Worm (Caenorhabditis elegans) whole organism, young adult: ENCODE results near the gene C04G6.13.

Experiments used
- B0019.2 ChIP-seq: fragments of 200-800 bp; sonication (Bioruptor generic); conservative IDR thresholded peaks from 2 replicates; pipeline ENCODE4 v1.3.6; 2022; ENCODE audit warnings: missing genetic modification reagents, missing genetic modification characterization, missing compliant biosample characterization
- B0261.1 ChIP-seq: sonication (generic microtip); optimal IDR thresholded peaks from 2 replicates; lab custom pipeline; 2016; ENCODE audit warnings: mild to moderate bottlenecking, missing genetic modification characterization, moderate library complexity, missing compliant biosample characterization
- B0336.3 ChIP-seq: fragments of 200-800 bp; sonication (Bioruptor generic); IDR thresholded peaks from 2 replicates; pipeline ENCODE4 v1.3.6; 2022; ENCODE audit warnings: missing genetic modification characterization, missing compliant biosample characterization
- C06A6.2 ChIP-seq: fragments of 200-800 bp; sonication (Bioruptor generic); conservative IDR thresholded peaks from 2 replicates; pipeline ENCODE4 v1.3.6; 2022; ENCODE audit warnings: missing genetic modification characterization, missing compliant biosample characterization
- F33H1.4 ChIP-seq: fragments of 200-800 bp; sonication (Bioruptor generic); IDR thresholded peaks from 2 replicates; pipeline ENCODE4 v1.3.6; 2022; ENCODE audit warnings: missing genetic modification reagents, missing genetic modification characterization, missing compliant biosample characterization
- F39B2.1 ChIP-seq: fragments of 200-800 bp; sonication (Bioruptor generic); IDR thresholded peaks from 2 replicates; pipeline ENCODE4 v1.3.6; 2022; ENCODE audit warnings: missing genetic modification reagents, missing genetic modification characterization, missing compliant biosample characterization
- F52B5.7 ChIP-seq: sonication (generic microtip); optimal IDR thresholded peaks from 2 replicates; lab custom pipeline; 2016; ENCODE audit warnings: mild to moderate bottlenecking, missing genetic modification characterization, missing compliant biosample characterization
- F57A8.1 ChIP-seq: fragments of 200-800 bp; sonication (Bioruptor generic); optimal IDR thresholded peaks from 2 replicates; lab custom pipeline; 2018; ENCODE audit warnings: mild to moderate bottlenecking, missing genetic modification characterization, moderate library complexity, missing compliant biosample characterization
- K11D2.4 ChIP-seq: fragments of 200-800 bp; sonication (Bioruptor generic); IDR thresholded peaks from 2 replicates; pipeline ENCODE4 v1.3.6; 2022; ENCODE audit warnings: missing genetic modification reagents, missing genetic modification characterization, missing compliant biosample characterization
- K12H6.12 ChIP-seq: fragments of 200-800 bp; sonication (Bioruptor generic); optimal IDR thresholded peaks from 2 replicates; lab custom pipeline; 2018; ENCODE audit warnings: mild to moderate bottlenecking, missing genetic modification characterization, missing compliant biosample characterization
- T07F8.4 ChIP-seq: sonication (generic microtip); optimal IDR thresholded peaks from 2 replicates; lab custom pipeline; 2016; ENCODE audit warnings: mild to moderate bottlenecking, missing genetic modification characterization, moderate library complexity, missing compliant biosample characterization
- T26A5.8 ChIP-seq: sonication (generic microtip); optimal IDR thresholded peaks from 2 replicates; lab custom pipeline; 2016; ENCODE audit warnings: missing genetic modification characterization, missing compliant biosample characterization
- Y53F4B.3 ChIP-seq: fragments of 200-800 bp; sonication (Bioruptor generic); IDR thresholded peaks from 2 replicates; pipeline ENCODE4 v1.3.6; 2022; ENCODE audit warnings: missing genetic modification reagents, missing genetic modification characterization, missing compliant biosample characterization
- ZK185.1 ChIP-seq: sonication (generic microtip); optimal IDR thresholded peaks from 2 replicates; lab custom pipeline; 2016; ENCODE audit warnings: mild to moderate bottlenecking, missing genetic modification characterization, missing compliant biosample characterization; ENCODE audit not compliant: poor library complexity, severe bottlenecking
- akir-1 ChIP-seq: fragments of 200-800 bp; sonication (Bioruptor generic); optimal IDR thresholded peaks from 2 replicates; lab custom pipeline; 2018; ENCODE audit warnings: mild to moderate bottlenecking, missing genetic modification characterization, moderate library complexity, missing compliant biosample characterization
- aptf-2 ChIP-seq: fragments of 200-800 bp; sonication (Bioruptor generic); conservative IDR thresholded peaks from 2 replicates; pipeline ENCODE4 v1.3.6; 2022; ENCODE audit warnings: missing genetic modification reagents, missing genetic modification characterization, missing compliant biosample characterization
- attf-3 ChIP-seq: fragments of 200-800 bp; sonication (Bioruptor generic); conservative IDR thresholded peaks from 2 replicates; pipeline ENCODE4 v1.3.6; 2022; ENCODE audit warnings: missing genetic modification reagents, missing genetic modification characterization, missing compliant biosample characterization
- attf-6 ChIP-seq: fragments of 200-800 bp; sonication (Bioruptor generic); IDR thresholded peaks from 2 replicates; pipeline ENCODE4 v1.3.6; 2022; ENCODE audit warnings: missing genetic modification reagents, missing genetic modification characterization, missing compliant biosample characterization
- bed-2 ChIP-seq: fragments of 200-800 bp; sonication (Bioruptor generic); IDR thresholded peaks from 2 replicates; pipeline ENCODE4 v1.3.6; 2022; ENCODE audit warnings: missing genetic modification reagents, missing genetic modification characterization, missing compliant biosample characterization
- cebp-2 ChIP-seq: fragments of 200-800 bp; sonication (Bioruptor generic); IDR thresholded peaks from 2 replicates; pipeline ENCODE4 v1.3.6; 2022; ENCODE audit warnings: missing genetic modification characterization, missing compliant biosample characterization
- ceh-27 ChIP-seq: fragments of 200-800 bp; sonication (Bioruptor generic); optimal IDR thresholded peaks from 2 replicates; lab custom pipeline; 2018; ENCODE audit warnings: mild to moderate bottlenecking, missing genetic modification characterization, moderate library complexity, missing compliant biosample characterization
- ceh-58 ChIP-seq: fragments of 200-800 bp; sonication (Bioruptor generic); IDR thresholded peaks from 2 replicates; pipeline ENCODE4 v1.3.6; 2022; ENCODE audit warnings: missing genetic modification characterization, missing compliant biosample characterization
- egl-18 ChIP-seq: fragments of 200-800 bp; sonication (Bioruptor generic); IDR thresholded peaks from 2 replicates; pipeline ENCODE4 v1.3.6; 2022; ENCODE audit warnings: missing genetic modification reagents, missing genetic modification characterization, missing compliant biosample characterization
- ets-4 ChIP-seq: fragments of 200-800 bp; sonication (Bioruptor generic); optimal IDR thresholded peaks from 2 replicates; lab custom pipeline; 2018; ENCODE audit warnings: mild to moderate bottlenecking, missing genetic modification characterization, missing compliant biosample characterization
- gei-17 ChIP-seq: fragments of 200-800 bp; sonication (Bioruptor generic); optimal IDR thresholded peaks from 2 replicates; lab custom pipeline; 2018; ENCODE audit warnings: mild to moderate bottlenecking, missing genetic modification characterization, missing compliant biosample characterization
- him-1 ChIP-seq: sonication (generic microtip); optimal IDR thresholded peaks from 2 replicates; lab custom pipeline; 2016; ENCODE audit warnings: missing genotype, missing genetic modification reagents, missing genetic modification characterization, missing compliant biosample characterization
- hlh-12 ChIP-seq: sonication (generic microtip); optimal IDR thresholded peaks from 2 replicates; lab custom pipeline; 2016; ENCODE audit warnings: missing genetic modification characterization, missing compliant biosample characterization
- hlh-26 ChIP-seq: fragments of 200-800 bp; sonication (Bioruptor generic); conservative IDR thresholded peaks from 2 replicates; pipeline ENCODE4 v1.3.6; 2022; ENCODE audit warnings: missing genetic modification reagents, missing genetic modification characterization, missing compliant biosample characterization
- hsf-1 ChIP-seq: fragments of 200-800 bp; sonication (Bioruptor generic); IDR thresholded peaks from 2 replicates; pipeline ENCODE4 v1.3.6; 2022; ENCODE audit warnings: missing genetic modification reagents, missing genetic modification characterization, missing compliant biosample characterization
- let-607 ChIP-seq, 2 experiments: fragments of 200-800 bp in 1 of 2; sonication (Bioruptor generic) in 1 of 2; sonication (generic microtip) in 1 of 2; optimal IDR thresholded peaks; 2 replicates each; lab custom pipeline; 2016 to 2018; ENCODE audit warnings: mild to moderate bottlenecking in 2 of 2, missing compliant biosample characterization in 2 of 2, missing genetic modification characterization in 2 of 2, moderate library complexity in 2 of 2, missing genotype in 1 of 2
- lin-26 ChIP-seq: fragments of 200-800 bp; sonication (Bioruptor generic); IDR thresholded peaks from 2 replicates; pipeline ENCODE4 v1.3.6; 2022; ENCODE audit warnings: missing genetic modification reagents, missing genetic modification characterization, missing compliant biosample characterization
- lin-35 ChIP-seq, 3 experiments: fragments of 150-350 bp in 2 of 3; sonication (generic microtip) in 1 of 3; optimal IDR thresholded peaks; 2 replicates each; lab custom pipeline; 2014 to 2018; ENCODE audit warnings: missing biosample characterization in 3 of 3, missing genetic modification characterization in 3 of 3, missing genetic modification reagents in 3 of 3
- lir-1 ChIP-seq: fragments of 200-800 bp; sonication (Bioruptor generic); conservative IDR thresholded peaks from 2 replicates; pipeline ENCODE4 v1.3.6; 2022; ENCODE audit warnings: missing genetic modification reagents, missing genetic modification characterization, missing compliant biosample characterization
- madf-3 ChIP-seq: fragments of 200-800 bp; sonication (Bioruptor generic); IDR thresholded peaks from 2 replicates; pipeline ENCODE4 v1.3.6; 2022; ENCODE audit warnings: missing genetic modification reagents, missing genetic modification characterization, missing compliant biosample characterization
- madf-6 ChIP-seq: fragments of 200-800 bp; sonication (Bioruptor generic); IDR thresholded peaks from 2 replicates; pipeline ENCODE4 v1.3.6; 2022; ENCODE audit warnings: missing genetic modification reagents, missing genetic modification characterization, missing compliant biosample characterization
- madf-8 ChIP-seq: fragments of 200-800 bp; sonication (Bioruptor generic); conservative IDR thresholded peaks from 2 replicates; pipeline ENCODE4 v1.3.6; 2022; ENCODE audit warnings: missing genetic modification reagents, missing genetic modification characterization, missing compliant biosample characterization
- nfyb-1 ChIP-seq: fragments of 200-800 bp; sonication (Bioruptor generic); IDR thresholded peaks from 2 replicates; pipeline ENCODE4 v1.3.6; 2022; ENCODE audit warnings: missing genetic modification reagents, missing genetic modification characterization, missing compliant biosample characterization
- nhr-179 ChIP-seq: sonication (generic microtip); optimal IDR thresholded peaks from 2 replicates; lab custom pipeline; 2016; ENCODE audit warnings: mild to moderate bottlenecking, missing genetic modification characterization, missing compliant biosample characterization
- nhr-90 ChIP-seq: sonication (generic microtip); optimal IDR thresholded peaks from 2 replicates; lab custom pipeline; 2016; ENCODE audit warnings: missing genotype, mild to moderate bottlenecking, missing genetic modification characterization, missing compliant biosample characterization
- pbrm-1 ChIP-seq: fragments of 200-800 bp; sonication (Bioruptor generic); IDR thresholded peaks from 2 replicates; pipeline ENCODE4 v1.3.6; 2022; ENCODE audit warnings: missing genetic modification reagents, missing genetic modification characterization, missing compliant biosample characterization
- repo-1 ChIP-seq: sonication (generic microtip); optimal IDR thresholded peaks from 2 replicates; lab custom pipeline; 2017; ENCODE audit warnings: mild to moderate bottlenecking, missing genetic modification characterization, missing compliant biosample characterization
- rpc-1 ChIP-seq, 2 experiments: fragments of 150-350 bp in 1 of 2; sonication (generic microtip) in 1 of 2; optimal IDR thresholded peaks; 2 replicates each; lab custom pipeline; 2014 to 2018; ENCODE audit warnings: missing biosample characterization in 1 of 2, missing genetic modification characterization in 1 of 2, missing genetic modification reagents in 1 of 2, missing genotype in 1 of 2
- sdz-38 ChIP-seq: sonication (generic microtip); optimal IDR thresholded peaks from 2 replicates; lab custom pipeline; 2016; ENCODE audit warnings: missing genotype, missing genetic modification characterization, missing compliant biosample characterization
- snpc-1.3 ChIP-seq: sonication (generic microtip); optimal IDR thresholded peaks from 2 replicates; lab custom pipeline; 2017; ENCODE audit warnings: missing genetic modification characterization, mild to moderate bottlenecking, missing compliant biosample characterization, antibody characterized with exemption, moderate library complexity, missing genotype, missing genetic modification reagents; ENCODE audit not compliant: insufficient read depth
- sptf-2 ChIP-seq: fragments of 200-800 bp; sonication (Bioruptor generic); optimal IDR thresholded peaks from 2 replicates; lab custom pipeline; 2018; ENCODE audit warnings: mild to moderate bottlenecking, missing genetic modification characterization, missing compliant biosample characterization
- tlf-1 ChIP-seq: fragments of 200-800 bp; sonication (Bioruptor generic); optimal IDR thresholded peaks from 2 replicates; lab custom pipeline; 2018; ENCODE audit warnings: mild to moderate bottlenecking, missing genetic modification characterization, missing compliant biosample characterization
- zim-3 ChIP-seq: sonication (generic microtip); optimal IDR thresholded peaks from 2 replicates; lab custom pipeline; 2017; ENCODE audit warnings: mild to moderate bottlenecking, missing genetic modification characterization, moderate library complexity, missing compliant biosample characterization
- ztf-6 ChIP-seq: fragments of 200-800 bp; sonication (Bioruptor generic); IDR thresholded peaks from 2 replicates; pipeline ENCODE4 v1.3.6; 2022; ENCODE audit warnings: missing genetic modification reagents, missing genetic modification characterization, missing compliant biosample characterization

C04G6.13 gene

DNA sequence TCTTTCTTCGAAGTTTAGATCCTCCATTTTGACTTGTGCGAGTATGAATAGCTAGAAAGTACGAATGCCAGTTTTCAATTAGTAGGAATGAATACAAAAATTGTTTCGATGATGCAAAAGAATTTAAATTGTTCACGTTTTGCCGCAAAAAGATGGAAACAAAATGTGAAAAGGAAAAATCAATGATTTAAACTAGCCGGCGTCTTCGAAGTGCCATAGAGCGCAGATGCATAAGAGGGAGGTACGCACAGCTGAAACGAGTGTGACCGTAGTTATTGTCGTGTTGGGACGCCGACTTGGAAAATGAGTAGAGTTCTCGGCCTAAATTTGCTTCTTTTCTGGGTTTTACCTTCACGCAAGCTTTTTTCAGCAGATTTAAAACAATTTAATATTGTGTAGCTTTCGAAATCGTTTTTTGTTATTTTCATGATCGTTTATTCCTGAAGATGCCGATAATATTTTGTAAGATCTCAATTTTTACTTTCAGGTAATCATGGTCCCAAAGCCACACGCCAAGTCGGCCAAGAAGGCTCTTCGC is 38.8 kb upstream of the C04G6.13 start, which contains the start of the genes ify-1 and rpl-22 (continued):
- TF ChIP-seq F39B2.1 (GFP tag; lab: Robert Waterston, UW) (no peak), rpc-1 (optimal IDR thresholded peaks at IDR 0.05; lab: Kevin White, UChicago) (peak; percentile 26), rpc-1 (tag; optimal IDR thresholded peaks at IDR 0.05; lab: Kevin White, UChicago) (peak; percentile 4), T07F8.4 (tag; lab: Kevin White, UChicago) (no peak), egl-18 (GFP tag; lab: Robert Waterston, UW) (no peak), zim-3 (tag; lab: Kevin White, UChicago) (no peak), F33H1.4 (peak; percentile 96), B0261.1 (tag; lab: Kevin White, UChicago) (peak; percentile 34), madf-6 (GFP tag; lab: Robert Waterston, UW) (peak; percentile 94), madf-8 (GFP tag; lab: Robert Waterston, UW) (peak; percentile 71), C06A6.2 (GFP tag; lab: Robert Waterston, UW) (no peak), ceh-58 (GFP tag; lab: Robert Waterston, UW) (no peak), attf-3 (GFP tag; lab: Robert Waterston, UW) (peak; percentile 65), B0019.2 (GFP tag; lab: Robert Waterston, UW) (0 out of 2 replicates have a peak, but pooled peaks have one; percentile 38), cebp-2 (GFP tag; lab: Robert Waterston, UW) (no peak), tlf-1 (peak; percentile 85), F52B5.7 (tag; lab: Kevin White, UChicago) (no peak), hlh-12 (tag; lab: Kevin White, UChicago) (no peak), lir-1 (peak; percentile 39; the same call in 1 of the 2 replicates), sptf-2 (GFP tag; lab: Kevin White, UChicago) (no peak), attf-6 (no peak), let-607 (tag; optimal IDR thresholded peaks at IDR 0.05; lab: Kevin White, UChicago) (peak; percentile 27 to 76), bed-2 (GFP tag; lab: Robert Waterston, UW) (no peak), hsf-1 (GFP tag; lab: Robert Waterston, UW) (peak; percentile 72), aptf-2 (GFP tag; lab: Robert Waterston, UW) (no peak), K11D2.4 (GFP tag; lab: Robert Waterston, UW) (peak; percentile 66; the same call in 1 of the 2 replicates), him-1 (tag; lab: Kevin White, UChicago) (no peak), nhr-179 (tag; lab: Kevin White, UChicago) (no peak), nhr-90 (tag; lab: Kevin White, UChicago) (no peak), ZK185.1 (peak; percentile 90), T26A5.8 (no peak), K12H6.12 (tag; lab: Kevin White, UChicago) (peak; percentile 56), B0336.3 (GFP tag; lab: Robert Waterston, UW) (peak; percentile 68; the same call in 1 of the 2 replicates), ceh-27 (GFP tag; lab: Kevin White, UChicago) (peak; percentile 92), gei-17 (no peak), madf-3 (GFP tag; lab: Robert Waterston, UW) (peak; percentile 77; the same call in 1 of the 2 replicates), lin-35 (GFP tag; optimal IDR thresholded peaks at IDR 0.05; lab: Kevin White, UChicago) (peak; percentile 8 to 91 (median 70)), sdz-38 (tag; lab: Kevin White, UChicago) (no peak), snpc-1.3 (tag; lab: Kevin White, UChicago) (peak; percentile 60), ets-4 (GFP tag; lab: Kevin White, UChicago) (no peak), akir-1 (GFP tag; lab: Kevin White, UChicago) (no peak), nfyb-1 (GFP tag; lab: Robert Waterston, UW) (peak; percentile 77), ztf-6 (no peak), hlh-26 (no peak), Y53F4B.3 (GFP tag; lab: Robert Waterston, UW) (no peak), F57A8.1 (no peak), pbrm-1 (GFP tag; lab: Robert Waterston, UW) (peak; percentile 89), lin-26 (GFP tag; lab: Robert Waterston, UW) (no peak; the same call in 1 of the 2 replicates), repo-1 (tag; lab: Kevin White, UChicago) (no peak)
